Fruit fly (Drosophila melanogaster) whole organism, wandering third instar larva: ENCODE data around the gene topi.

Source experiments
- CG32264 ChIP-seq: fragments of 200-800 bp; sonication (Bioruptor generic); optimal IDR thresholded peaks from 2 replicates; lab custom pipeline; 2016; ENCODE audit warnings: missing biosample characterization, missing genetic modification characterization
- Dif ChIP-seq: fragments of 200-275, 200-300 bp; sonication (Bioruptor generic); optimal IDR thresholded peaks from 2 replicates; lab custom pipeline; 2018; ENCODE audit warnings: missing biosample characterization, missing genetic modification characterization; ENCODE audit not compliant: partially characterized antibody
- Jra ChIP-seq: sonication (Bioruptor generic); optimal IDR thresholded peaks from 2 replicates; lab custom pipeline; 2016; ENCODE audit warnings: missing biosample characterization, missing genetic modification characterization
- Sp1 ChIP-seq: fragments of 200-800 bp; sonication (Bioruptor generic); optimal IDR thresholded peaks from 3 replicates; lab custom pipeline; 2019; ENCODE audit warnings: missing biosample characterization, mild to moderate bottlenecking, missing genetic modification characterization, moderate library complexity
- h ChIP-seq: fragments of 200-800 bp; sonication (Bioruptor generic); optimal IDR thresholded peaks from 3 replicates; lab custom pipeline; 2016; ENCODE audit warnings: missing biosample characterization, mild to moderate bottlenecking, missing genetic modification characterization
- psq ChIP-seq: fragments of 200-800 bp; sonication (Bioruptor generic); optimal IDR thresholded peaks from 3 replicates; lab custom pipeline; 2017; ENCODE audit warnings: missing biosample characterization, mild to moderate bottlenecking, missing genetic modification characterization, moderate library complexity
- rgr ChIP-seq: fragments of 200-800 bp; sonication (Bioruptor generic); optimal IDR thresholded peaks from 3 replicates; lab custom pipeline; 2016; ENCODE audit warnings: missing biosample characterization, mild to moderate bottlenecking, missing genetic modification characterization

dm6 chr3R:9770127-9770526 lies 4.8 kb upstream of the topi start:
- TF ChIP-seq psq (GFP tag; lab: Kevin White, UChicago) (no peak), Dif (GFP tag; lab: Kevin White, UChicago) (no peak), CG32264 (GFP tag; lab: Kevin White, UChicago) (no peak), Sp1 (GFP tag; lab: Kevin White, UChicago) (no peak), h (GFP tag; lab: Kevin White, UChicago) (no peak), Jra (GFP tag; lab: Kevin White, UChicago) (no peak), rgr (GFP tag; lab: Kevin White, UChicago) (no peak)
